Worm (Caenorhabditis elegans): Measurements from ENCODE around the gene sdz-8.

Gene sdz-8

ce11 chrV:11513432-11513831 is 2.6 kb downstream of the sdz-8 start, which contains the start of gene C55A6.3:
Gene C55A6.3, minus strand, starts transcription at chrV:11513532.
- TF ChIP-seq nhr-6 (tag; optimal IDR thresholded peaks at IDR 0.05) (no peak), sma-3 (GFP tag; optimal IDR thresholded peaks at IDR 0.05) (no peak), ztf-11 (tag; optimal IDR thresholded peaks at IDR 0.05) (no peak), ZK546.5 (tag; optimal IDR thresholded peaks at IDR 0.05) (no peak), elt-1 (tag; optimal IDR thresholded peaks at IDR 0.05) (no peak), R02D3.7 (tag; optimal IDR thresholded peaks at IDR 0.05) (no peak), ztf-1 (GFP tag; conservative IDR thresholded peaks at IDR 0.05) (no peak), fos-1 (tag; optimal IDR thresholded peaks at IDR 0.05) (no peak), egl-27 (tag; optimal IDR thresholded peaks at IDR 0.05) (no peak), nhr-21 (tag; optimal IDR thresholded peaks at IDR 0.05) (no peak), unc-55 (GFP tag; optimal IDR thresholded peaks at IDR 0.05) (no peak), F13H6.1 (tag; optimal IDR thresholded peaks at IDR 0.05) (no peak), snpc-4 (tag; optimal IDR thresholded peaks at IDR 0.05) (no peak), unc-62 (GFP tag; optimal IDR thresholded peaks at IDR 0.05) (no peak), elt-3 (tag; optimal IDR thresholded peaks at IDR 0.05) (no peak), ztf-4 (tag; optimal IDR thresholded peaks at IDR 0.05) (no peak), C34F6.9 (tag; optimal IDR thresholded peaks at IDR 0.05) (no peak), lin-13 (GFP tag; optimal IDR thresholded peaks at IDR 0.05) (no peak), sem-4 (tag; optimal IDR thresholded peaks at IDR 0.05) (no peak)

ce11 chrV:11508773-11509172 is 7.2 kb downstream of the sdz-8 start, which contains the start of gene ttll-5:
Gene ttll-5, plus strand, starts transcription at chrV:11509060.
- no peak for TF ChIP-seq F13H6.1 (tag; optimal IDR thresholded peaks at IDR 0.05)
- no peak for TF ChIP-seq mdl-1 (tag; optimal IDR thresholded peaks at IDR 0.05)
- TF ChIP-seq C34F6.9 (tag; optimal IDR thresholded peaks at IDR 0.05): no peak
- TF ChIP-seq lin-39 (tag; optimal IDR thresholded peaks at IDR 0.05): no peak
- no peak for TF ChIP-seq nhr-10 (tag; optimal IDR thresholded peaks at IDR 0.05)
- TF ChIP-seq ceh-82 (tag; optimal IDR thresholded peaks at IDR 0.05): no peak
- TF ChIP-seq sma-9 (GFP tag; optimal IDR thresholded peaks at IDR 0.05): peak; percentile 87
- TF ChIP-seq sma-9 (tag; optimal IDR thresholded peaks at IDR 0.05): no peak
- no peak for TF ChIP-seq nhr-77 (tag; optimal IDR thresholded peaks at IDR 0.05)
- no peak for TF ChIP-seq nhr-21 (tag; optimal IDR thresholded peaks at IDR 0.05)
- no peak for TF ChIP-seq dmd-4 (tag; optimal IDR thresholded peaks at IDR 0.05)
- TF ChIP-seq sma-3 (GFP tag; optimal IDR thresholded peaks at IDR 0.05): peak; percentile 12
- no peak for TF ChIP-seq nhr-6 (tag; optimal IDR thresholded peaks at IDR 0.05)
- TF ChIP-seq R02D3.7 (tag; optimal IDR thresholded peaks at IDR 0.05): no peak
- no peak for TF ChIP-seq snpc-4 (tag; optimal IDR thresholded peaks at IDR 0.05)
- TF ChIP-seq peb-1 (tag; optimal IDR thresholded peaks at IDR 0.05): no peak
- no peak for TF ChIP-seq gmeb-1 (tag; optimal IDR thresholded peaks at IDR 0.05)
- TF ChIP-seq lin-11 (tag; optimal IDR thresholded peaks at IDR 0.05): no peak
- TF ChIP-seq nhr-25 (tag; optimal IDR thresholded peaks at IDR 0.05): peak; percentile 66
- TF ChIP-seq ceh-16 (tag; optimal IDR thresholded peaks at IDR 0.05): no peak
- peak; percentile 35 for TF ChIP-seq fos-1 (tag; optimal IDR thresholded peaks at IDR 0.05)
- TF ChIP-seq nhr-11 (tag; optimal IDR thresholded peaks at IDR 0.05): no peak
- TF ChIP-seq crh-2 (tag; optimal IDR thresholded peaks at IDR 0.05): no peak
- TF ChIP-seq blmp-1 (tag; optimal IDR thresholded peaks at IDR 0.05; ENCODE audit: insufficient read depth): peak; percentile 70
- no peak for TF ChIP-seq elt-1 (tag; optimal IDR thresholded peaks at IDR 0.05)

ce11 chrV:11506347-11506746 is 9.6 kb downstream of the sdz-8 start:
- TF ChIP-seq R02D3.7 (tag; optimal IDR thresholded peaks at IDR 0.05) (no peak), elt-3 (tag; optimal IDR thresholded peaks at IDR 0.05) (no peak), unc-55 (GFP tag; optimal IDR thresholded peaks at IDR 0.05) (no peak), nhr-10 (tag; optimal IDR thresholded peaks at IDR 0.05) (no peak), mbf-1 (tag; optimal IDR thresholded peaks at IDR 0.05) (no peak), sma-3 (GFP tag; optimal IDR thresholded peaks at IDR 0.05) (no peak), nhr-6 (tag; optimal IDR thresholded peaks at IDR 0.05) (no peak), mab-5 (tag; optimal IDR thresholded peaks at IDR 0.05) (no peak), Y55F3AM.14 (GFP tag; optimal IDR thresholded peaks at IDR 0.05) (no peak), sem-4 (tag; optimal IDR thresholded peaks at IDR 0.05) (no peak), gmeb-1 (tag; optimal IDR thresholded peaks at IDR 0.05) (no peak), aly-2 (tag; optimal IDR thresholded peaks at IDR 0.05) (no peak), F13H6.1 (tag; optimal IDR thresholded peaks at IDR 0.05) (peak; percentile 80), lin-11 (tag; optimal IDR thresholded peaks at IDR 0.05) (no peak), skn-1 (tag; optimal IDR thresholded peaks at IDR 0.05) (no peak), C34F6.9 (tag; optimal IDR thresholded peaks at IDR 0.05) (peak; percentile 44), nhr-77 (tag; optimal IDR thresholded peaks at IDR 0.05) (no peak), mdl-1 (tag; optimal IDR thresholded peaks at IDR 0.05) (no peak), ama-1 (optimal IDR thresholded peaks at IDR 0.05) (no peak), zag-1 (tag; optimal IDR thresholded peaks at IDR 0.05) (no peak), nhr-21 (tag; optimal IDR thresholded peaks at IDR 0.05) (no peak), lin-39 (tag; optimal IDR thresholded peaks at IDR 0.05) (no peak), nhr-129 (tag; optimal IDR thresholded peaks at IDR 0.05) (peak; percentile 46), nhr-23 (tag; optimal IDR thresholded peaks at IDR 0.05) (no peak), egl-27 (tag; optimal IDR thresholded peaks at IDR 0.05) (no peak), ceh-82 (tag; optimal IDR thresholded peaks at IDR 0.05) (no peak), nhr-11 (tag; optimal IDR thresholded peaks at IDR 0.05) (no peak), sma-9 (GFP tag; optimal IDR thresholded peaks at IDR 0.05) (peak; percentile 52), sma-9 (tag; optimal IDR thresholded peaks at IDR 0.05) (no peak), nhr-25 (tag; optimal IDR thresholded peaks at IDR 0.05) (no peak), ztf-1 (GFP tag; conservative IDR thresholded peaks at IDR 0.05) (no peak), fos-1 (tag; optimal IDR thresholded peaks at IDR 0.05) (no peak), nhr-237 (tag; optimal IDR thresholded peaks at IDR 0.05) (no peak), elt-1 (tag; optimal IDR thresholded peaks at IDR 0.05) (no peak), ZK546.5 (tag; optimal IDR thresholded peaks at IDR 0.05) (no peak), ceh-16 (tag; optimal IDR thresholded peaks at IDR 0.05) (no peak), lsy-2 (tag; optimal IDR thresholded peaks at IDR 0.05) (peak in 1 of 2 experiments; percentile 36), snpc-4 (tag; optimal IDR thresholded peaks at IDR 0.05) (no peak)

Data from whole organism, L2 larva.